Worm (Caenorhabditis elegans) whole organism, L4 larva: ENCODE results near the gene C55A6.10.

Experiments used
- F26F4.8 ChIP-seq: fragments of 200-800 bp; sonication (Bioruptor generic); conservative IDR thresholded peaks from 2 replicates; pipeline ENCODE4 v1.3.6; 2022; ENCODE audit warnings: missing genetic modification characterization, missing compliant biosample characterization
- F44E2.7 ChIP-seq: fragments of 200-800 bp; sonication (Bioruptor generic); IDR thresholded peaks from 2 replicates; pipeline ENCODE4 v2.1.2; 2022; ENCODE audit warnings: missing genetic modification characterization, missing compliant biosample characterization
- ama-1 ChIP-seq: fragments of 150-350 bp; optimal IDR thresholded peaks from 2 replicates; lab custom pipeline; 2014; ENCODE audit warnings: inconsistent platforms, mixed read lengths
- attf-4 ChIP-seq: sonication (generic microtip); optimal IDR thresholded peaks from 3 replicates; lab custom pipeline; 2017; ENCODE audit warnings: missing biosample characterization, missing genetic modification characterization
- ceh-20 ChIP-seq: fragments of 200-800 bp; sonication (Bioruptor generic); IDR thresholded peaks from 2 replicates; pipeline ENCODE4 v1.3.6; 2022; ENCODE audit warnings: missing genetic modification reagents, missing genetic modification characterization, missing compliant biosample characterization
- ceh-62 ChIP-seq: sonication (generic microtip); optimal IDR thresholded peaks from 2 replicates; lab custom pipeline; 2017; ENCODE audit warnings: missing biosample characterization, missing genetic modification characterization
- ces-1 ChIP-seq: fragments of 150-350 bp; sonication (generic microtip); optimal IDR thresholded peaks from 4 replicates; lab custom pipeline; 2014; ENCODE audit warnings: missing biosample characterization, missing genetic modification reagents, missing genetic modification characterization
- cey-2 ChIP-seq: sonication (generic microtip); optimal IDR thresholded peaks from 3 replicates; lab custom pipeline; 2017; ENCODE audit warnings: missing genetic modification characterization, mild to moderate bottlenecking, missing compliant biosample characterization, antibody characterized with exemption, borderline replicate concordance; ENCODE audit not compliant: insufficient read depth
- daf-16 ChIP-seq, 3 experiments: sonication (generic microtip); optimal IDR thresholded peaks; 2 replicates each; lab custom pipeline; 2016 to 2017; ENCODE audit warnings: missing genetic modification characterization in 3 of 3, missing genetic modification reagents in 3 of 3, mild to moderate bottlenecking in 2 of 3, missing compliant biosample characterization in 2 of 3, missing biosample characterization in 1 of 3, moderate library complexity in 1 of 3
- dmd-6 ChIP-seq: fragments of 200-800 bp; sonication (Bioruptor generic); IDR thresholded peaks from 2 replicates; pipeline ENCODE4 v1.3.6; 2022; ENCODE audit warnings: missing genetic modification reagents, missing genetic modification characterization, missing compliant biosample characterization
- dmd-9 ChIP-seq: fragments of 200-800 bp; sonication (Bioruptor generic); IDR thresholded peaks from 2 replicates; pipeline ENCODE4 v1.3.6; 2022; ENCODE audit warnings: missing genetic modification reagents, missing genetic modification characterization, missing compliant biosample characterization
- egl-27 ChIP-seq: sonication (generic microtip); optimal IDR thresholded peaks from 3 replicates; lab custom pipeline; 2017; ENCODE audit warnings: missing biosample characterization, missing genetic modification reagents, missing genetic modification characterization
- hlh-11 ChIP-seq: fragments of 200-800 bp; sonication (Bioruptor generic); optimal IDR thresholded peaks from 2 replicates; lab custom pipeline; 2018; ENCODE audit warnings: mild to moderate bottlenecking, missing genetic modification characterization, missing compliant biosample characterization
- hlh-30 ChIP-seq: sonication (generic microtip); optimal IDR thresholded peaks from 2 replicates; lab custom pipeline; 2017; ENCODE audit warnings: antibody characterized with exemption, mild to moderate bottlenecking, missing genetic modification characterization, missing compliant biosample characterization; ENCODE audit not compliant: insufficient read depth
- jun-1 ChIP-seq: fragments of 150-350 bp; optimal IDR thresholded peaks from 2 replicates; lab custom pipeline; 2014; ENCODE audit warnings: missing biosample characterization, missing genetic modification reagents, missing genetic modification characterization
- lim-7 ChIP-seq: fragments of 200-800 bp; sonication (Bioruptor generic); IDR thresholded peaks from 2 replicates; pipeline ENCODE4 v1.3.6; 2022; ENCODE audit warnings: missing genetic modification characterization, missing compliant biosample characterization
- lin-1 ChIP-seq: fragments of 200-800 bp; sonication (Bioruptor generic); IDR thresholded peaks from 2 replicates; pipeline ENCODE4 v1.3.6; 2022; ENCODE audit warnings: missing genetic modification reagents, missing genetic modification characterization, missing compliant biosample characterization
- lin-13 ChIP-seq: fragments of 150-350 bp; optimal IDR thresholded peaks from 2 replicates; lab custom pipeline; 2014; ENCODE audit warnings: missing biosample characterization, missing genetic modification reagents, missing genetic modification characterization
- lin-38 ChIP-seq: fragments of 200-800 bp; sonication (Bioruptor generic); IDR thresholded peaks from 2 replicates; pipeline ENCODE4 v1.3.6; 2022; ENCODE audit warnings: missing genetic modification reagents, missing genetic modification characterization, missing compliant biosample characterization
- lin-39 ChIP-seq: fragments of 150-350 bp; optimal IDR thresholded peaks from 2 replicates; lab custom pipeline; 2014; ENCODE audit warnings: missing biosample characterization, missing genetic modification reagents, missing genetic modification characterization
- lsy-2 ChIP-seq, 2 experiments: fragments of 150-350 bp in 1 of 2; sonication (generic microtip) in 1 of 2; optimal IDR thresholded peaks; 2 replicates each; lab custom pipeline; 2014 to 2017; ENCODE audit warnings: missing biosample characterization in 2 of 2, missing genetic modification characterization in 2 of 2
- madf-5 ChIP-seq, 2 experiments: fragments of 200-800 bp; sonication (Bioruptor generic); IDR thresholded peaks; 2 replicates each; pipeline ENCODE4 v1.3.6; 2022; ENCODE audit warnings: missing compliant biosample characterization in 2 of 2, missing genetic modification characterization in 2 of 2
- madf-9 ChIP-seq: fragments of 200-800 bp; sonication (Bioruptor generic); conservative IDR thresholded peaks from 2 replicates; pipeline ENCODE4 v1.3.6; 2022; ENCODE audit warnings: missing genetic modification reagents, missing genetic modification characterization, missing compliant biosample characterization
- mdt-29 ChIP-seq: fragments of 200-800 bp; sonication (Bioruptor generic); IDR thresholded peaks from 2 replicates; pipeline ENCODE4 v1.3.6; 2022; ENCODE audit warnings: missing genetic modification reagents, missing genetic modification characterization, missing compliant biosample characterization
- mep-1 ChIP-seq: fragments of 150-350 bp; sonication (generic microtip); optimal IDR thresholded peaks from 3 replicates; lab custom pipeline; 2014; ENCODE audit warnings: missing biosample characterization, missing genetic modification characterization
- mxl-2 ChIP-seq: fragments of 200-800 bp; sonication (Bioruptor generic); conservative IDR thresholded peaks from 2 replicates; pipeline ENCODE4 v1.3.6; 2022; ENCODE audit warnings: missing genetic modification reagents, missing genetic modification characterization, missing compliant biosample characterization
- nhr-10 ChIP-seq: fragments of 150-350 bp; optimal IDR thresholded peaks from 2 replicates; lab custom pipeline; 2014; ENCODE audit warnings: missing biosample characterization, missing genetic modification characterization
- nhr-102 ChIP-seq: sonication (generic microtip); optimal IDR thresholded peaks from 2 replicates; lab custom pipeline; 2016; ENCODE audit warnings: mild to moderate bottlenecking, missing genetic modification characterization, moderate library complexity, missing compliant biosample characterization
- nhr-11 ChIP-seq: fragments of 150-350 bp; optimal IDR thresholded peaks from 2 replicates; lab custom pipeline; 2014; ENCODE audit warnings: missing biosample characterization, missing genetic modification characterization
- nhr-237 ChIP-seq: sonication (generic microtip); optimal IDR thresholded peaks from 2 replicates; lab custom pipeline; 2017; ENCODE audit warnings: missing biosample characterization, missing genetic modification characterization
- nhr-28 ChIP-seq: fragments of 150-350 bp; optimal IDR thresholded peaks from 2 replicates; lab custom pipeline; 2014; ENCODE audit warnings: missing biosample characterization, missing genetic modification characterization
- nhr-41 ChIP-seq: fragments of 200-800 bp; sonication (Bioruptor generic); IDR thresholded peaks from 2 replicates; pipeline ENCODE4 v1.3.6; 2022; ENCODE audit warnings: missing genetic modification reagents, missing genetic modification characterization, missing compliant biosample characterization
- nhr-48 ChIP-seq: sonication (generic microtip); optimal IDR thresholded peaks from 2 replicates; lab custom pipeline; 2016; ENCODE audit warnings: mild to moderate bottlenecking, missing genetic modification characterization, missing compliant biosample characterization
- nhr-6 ChIP-seq: fragments of 150-350 bp; optimal IDR thresholded peaks from 2 replicates; lab custom pipeline; 2014; ENCODE audit warnings: missing biosample characterization, missing genetic modification characterization
- nhr-77 ChIP-seq: fragments of 150-350 bp; optimal IDR thresholded peaks from 2 replicates; lab custom pipeline; 2014; ENCODE audit warnings: missing biosample characterization, missing genetic modification characterization
- pha-4 ChIP-seq, 2 experiments: fragments of 150-350 bp in 1 of 2; fragments of 200-800 bp in 1 of 2; sonication (Bioruptor generic) in 1 of 2; IDR thresholded peaks in 1 of 2; optimal IDR thresholded peaks in 1 of 2; 2 replicates each; pipeline versions ENCODE4 v1.3.6 to Lab custom; 2014 to 2022; ENCODE audit warnings: missing genetic modification characterization in 2 of 2, missing genetic modification reagents in 2 of 2, missing biosample characterization in 1 of 2, missing compliant biosample characterization in 1 of 2
- php-3 ChIP-seq: fragments of 200-800 bp; sonication (Bioruptor generic); IDR thresholded peaks from 2 replicates; pipeline ENCODE4 v1.3.6; 2022; ENCODE audit warnings: missing genetic modification reagents, missing genetic modification characterization, missing compliant biosample characterization
- pqm-1 ChIP-seq: sonication (generic microtip); optimal IDR thresholded peaks from 2 replicates; lab custom pipeline; 2017; ENCODE audit warnings: missing biosample characterization, missing genetic modification characterization
- set-16 ChIP-seq: fragments of 200-800 bp; sonication (Bioruptor generic); IDR thresholded peaks from 2 replicates; pipeline ENCODE4 v1.3.6; 2022; ENCODE audit warnings: missing genetic modification reagents, missing genetic modification characterization, missing compliant biosample characterization
- skn-1 ChIP-seq: fragments of 150-350 bp; optimal IDR thresholded peaks from 2 replicates; lab custom pipeline; 2014; ENCODE audit warnings: missing biosample characterization, missing genetic modification characterization
- snpc-1.2 ChIP-seq: fragments of 200-800 bp; sonication (Bioruptor generic); IDR thresholded peaks from 2 replicates; pipeline ENCODE4 v1.3.6; 2022; ENCODE audit warnings: missing genetic modification reagents, missing genetic modification characterization, missing compliant biosample characterization
- snpc-4 ChIP-seq: fragments of 150-350 bp; optimal IDR thresholded peaks from 2 replicates; lab custom pipeline; 2014; ENCODE audit warnings: missing biosample characterization, missing genetic modification characterization
- spr-1 ChIP-seq: sonication (generic microtip); optimal IDR thresholded peaks from 2 replicates; lab custom pipeline; 2016; ENCODE audit warnings: mild to moderate bottlenecking, missing genetic modification characterization, missing compliant biosample characterization
- tra-1 ChIP-seq: fragments of 200-800 bp; sonication (Bioruptor generic); IDR thresholded peaks from 2 replicates; pipeline ENCODE4 v1.3.6; 2022; ENCODE audit warnings: missing genetic modification reagents, missing genetic modification characterization, missing compliant biosample characterization
- vab-7 ChIP-seq: fragments of 200-800 bp; sonication (Bioruptor generic); IDR thresholded peaks from 2 replicates; pipeline ENCODE4 v1.3.6; 2022; ENCODE audit warnings: missing genetic modification reagents, missing genetic modification characterization, missing compliant biosample characterization
- zfp-2 ChIP-seq: sonication (generic microtip); optimal IDR thresholded peaks from 2 replicates; lab custom pipeline; 2016; ENCODE audit warnings: mild to moderate bottlenecking, missing genetic modification characterization, missing compliant biosample characterization
- zfp-3 ChIP-seq: fragments of 200-800 bp; sonication (Bioruptor generic); conservative IDR thresholded peaks from 2 replicates; pipeline ENCODE4 v1.3.6; 2022; ENCODE audit warnings: missing genetic modification reagents, missing genetic modification characterization, missing compliant biosample characterization
- zip-11 ChIP-seq: fragments of 200-800 bp; sonication (Bioruptor generic); IDR thresholded peaks from 2 replicates; pipeline ENCODE4 v1.3.6; 2022; ENCODE audit warnings: missing genetic modification characterization, missing compliant biosample characterization
- zip-2 ChIP-seq: fragments of 150-350 bp; optimal IDR thresholded peaks from 2 replicates; lab custom pipeline; 2014; ENCODE audit warnings: missing biosample characterization, missing genetic modification characterization

C55A6.10 gene

DNA sequence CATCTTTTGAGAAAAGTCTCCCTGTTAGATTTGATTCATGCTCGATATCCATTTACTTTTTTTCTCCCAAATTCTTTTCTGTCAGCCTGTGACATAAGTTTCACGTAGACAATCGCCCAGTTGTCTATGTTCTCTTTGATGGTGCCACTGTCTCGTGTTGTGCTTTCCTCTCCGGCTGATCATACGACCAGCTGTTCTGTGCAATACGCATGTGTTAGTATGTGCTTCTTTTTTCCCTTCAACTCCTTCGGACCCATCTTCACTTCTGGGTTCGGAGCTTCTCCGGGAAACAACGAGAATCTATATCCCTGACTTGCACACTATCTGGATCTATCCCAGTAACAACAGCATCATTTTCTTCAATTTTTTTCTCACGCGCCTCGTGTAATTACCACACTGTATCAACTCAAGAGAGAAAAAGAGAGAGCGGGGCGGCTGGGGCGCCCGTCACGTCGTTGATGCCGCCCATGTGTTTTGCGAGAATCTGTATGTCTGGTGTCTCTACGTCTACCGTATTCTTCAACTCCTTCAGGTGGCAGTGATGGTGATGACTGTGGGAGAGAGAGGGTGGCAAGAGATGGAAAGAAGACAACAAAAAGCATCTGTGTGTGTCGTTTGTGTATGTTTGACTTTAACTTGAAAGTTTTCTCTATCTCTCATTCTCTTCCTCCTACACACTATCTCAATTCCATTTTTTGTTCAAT, 26.8 kb downstream of the C55A6.10 start (continued):
- TF ChIP-seq nhr-41 (GFP tag; lab: Robert Waterston, UW) = 0 out of 2 replicates have a peak, but pooled peaks have one; percentile 24
- peak; percentile 71 for TF ChIP-seq nhr-11 (tag; lab: Kevin White, UChicago)
- TF ChIP-seq dmd-6 (GFP tag; lab: Robert Waterston, UW) = peak; percentile 92
- TF ChIP-seq daf-16 (GFP tag; optimal IDR thresholded peaks at IDR 0.05; lab: Kevin White, UChicago) = peak; percentile 62 to 96
- peak; percentile 91 for TF ChIP-seq daf-16 (tag; optimal IDR thresholded peaks at IDR 0.05; lab: Kevin White, UChicago)
- TF ChIP-seq lim-7 (GFP tag; lab: Robert Waterston, UW) = no peak
- peak; percentile 84 for TF ChIP-seq pqm-1
- TF ChIP-seq vab-7 = no peak
- TF ChIP-seq pha-4 (GFP tag; IDR thresholded peaks at IDR 0.05; lab: Robert Waterston, UW) = peak; percentile 59; the same call in 1 of the 2 replicates
- peak; percentile 46 for TF ChIP-seq pha-4 (tag; optimal IDR thresholded peaks at IDR 0.05; lab: Kevin White, UChicago)
- peak; percentile 59; the same call in 1 of the 2 replicates for TF ChIP-seq set-16 (GFP tag; lab: Robert Waterston, UW)
- no peak for TF ChIP-seq nhr-237
- TF ChIP-seq php-3 = 0 out of 2 replicates have a peak, but pooled peaks have one; percentile 45
- TF ChIP-seq ama-1 = no peak
- TF ChIP-seq nhr-77 (tag; lab: Kevin White, UChicago) = peak; percentile 40
- TF ChIP-seq snpc-1.2 (GFP tag; lab: Robert Waterston, UW) = no peak
- TF ChIP-seq ceh-62 (tag; lab: Kevin White, UChicago) = no peak
- TF ChIP-seq lin-39 (tag; lab: Kevin White, UChicago) = no peak
- TF ChIP-seq mdt-29 (GFP tag; lab: Robert Waterston, UW) = 0 out of 2 replicates have a peak, but pooled peaks have one; percentile 31
- no peak for TF ChIP-seq egl-27
- TF ChIP-seq jun-1 (tag; lab: Kevin White, UChicago) = peak; percentile 61
- TF ChIP-seq skn-1 (tag; lab: Kevin White, UChicago) = no peak
- no peak for TF ChIP-seq mxl-2 (GFP tag; lab: Robert Waterston, UW)
- TF ChIP-seq dmd-9 (GFP tag; lab: Robert Waterston, UW) = no peak
- peak; percentile 62 for TF ChIP-seq nhr-10 (tag; lab: Kevin White, UChicago)
- TF ChIP-seq zfp-3 (GFP tag; lab: Robert Waterston, UW) = peak; percentile 43; the same call in 1 of the 2 replicates
- TF ChIP-seq madf-9 (GFP tag; lab: Robert Waterston, UW) = peak; percentile 32; the same call in 1 of the 2 replicates
- TF ChIP-seq zfp-2 (tag; lab: Kevin White, UChicago) = peak; percentile 26
- TF ChIP-seq hlh-11 (tag; lab: Kevin White, UChicago) = peak; percentile 99
- peak; percentile 81 for TF ChIP-seq mep-1 (tag; lab: Kevin White, UChicago)
- TF ChIP-seq lin-1 (GFP tag; lab: Robert Waterston, UW) = peak; percentile 64
- peak; percentile 94 for TF ChIP-seq nhr-28 (tag; lab: Kevin White, UChicago)
- no peak for TF ChIP-seq ces-1 (GFP tag; lab: Kevin White, UChicago)
- TF ChIP-seq attf-4 (tag; lab: Kevin White, UChicago) = no peak
- TF ChIP-seq zip-2 (tag; lab: Kevin White, UChicago) = no peak
- TF ChIP-seq nhr-6 = peak; percentile 40
- TF ChIP-seq madf-5 (GFP tag; IDR thresholded peaks at IDR 0.05; lab: Robert Waterston, UW) = no peak
- TF ChIP-seq hlh-30 (tag; lab: Kevin White, UChicago) = peak; percentile 89
- no peak for TF ChIP-seq F26F4.8 (GFP tag; lab: Robert Waterston, UW)
- no peak for TF ChIP-seq snpc-4
- no peak for TF ChIP-seq zip-11 (GFP tag; lab: Robert Waterston, UW)
- TF ChIP-seq lin-13 (GFP tag; lab: Kevin White, UChicago) = peak; percentile 30
- peak; percentile 81 for TF ChIP-seq tra-1
- peak; percentile 49 for TF ChIP-seq nhr-102 (tag; lab: Kevin White, UChicago)
- no peak for TF ChIP-seq F44E2.7 (GFP tag; lab: Robert Waterston, UW)
- peak; percentile 42 for TF ChIP-seq spr-1 (tag; lab: Kevin White, UChicago)
- TF ChIP-seq nhr-48 = peak; percentile 89
- peak; percentile 4 for TF ChIP-seq cey-2 (tag; lab: Kevin White, UChicago)
- TF ChIP-seq lsy-2 (tag; optimal IDR thresholded peaks at IDR 0.05; lab: Kevin White, UChicago) = peak; percentile 63 to 77
- TF ChIP-seq lin-38 (GFP tag; lab: Robert Waterston, UW) = peak; percentile 48
- peak; percentile 59; the same call in 1 of the 2 replicates for TF ChIP-seq ceh-20 (GFP tag; lab: Robert Waterston, UW)
